Fruit fly (Drosophila melanogaster) whole organism, embryonic: ENCODE measurements around the gene crq.

ENCODE experiments used
- Abd-B ChIP-seq: fragments of 200-800 bp; sonication (Bioruptor generic); optimal IDR thresholded peaks from 2 replicates; lab custom pipeline; 2018; ENCODE audit warnings: missing biosample characterization, mild to moderate bottlenecking, missing genetic modification characterization, moderate library complexity
- Atf-2 ChIP-seq: fragments of 200-800 bp; sonication (Bioruptor generic); optimal IDR thresholded peaks from 2 replicates; lab custom pipeline; 2016; ENCODE audit warnings: missing biosample characterization, missing genetic modification characterization
- Atf3 ChIP-seq: fragments of 200-800 bp; sonication (Bioruptor generic); optimal IDR thresholded peaks from 3 replicates; lab custom pipeline; 2016; ENCODE audit warnings: missing biosample characterization, missing genetic modification characterization
- B-H1 ChIP-seq: fragments of 200-800 bp; sonication (Bioruptor generic); IDR thresholded peaks from 3 replicates; pipeline ENCODE4 v1.3.6; 2022; ENCODE audit warnings: missing biosample characterization, missing genetic modification characterization
- CG12942 ChIP-seq: fragments of 200-800 bp; sonication (Bioruptor generic); optimal IDR thresholded peaks from 3 replicates; lab custom pipeline; 2016; ENCODE audit warnings: missing biosample characterization, missing genetic modification characterization
- CG1529 ChIP-seq: fragments of 200-800 bp; sonication (Bioruptor generic); optimal IDR thresholded peaks from 3 replicates; lab custom pipeline; 2018; ENCODE audit warnings: missing biosample characterization, missing genetic modification characterization
- CG17829 ChIP-seq: fragments of 200-800 bp; optimal IDR thresholded peaks from 2 replicates; lab custom pipeline; 2019; ENCODE audit warnings: missing biosample characterization, mild to moderate bottlenecking, missing genetic modification characterization, moderate library complexity
- CG2129 ChIP-seq: fragments of 200-800 bp; sonication (Bioruptor generic); IDR thresholded peaks from 2 replicates; pipeline ENCODE4 v1.3.6; 2022; ENCODE audit warnings: missing biosample characterization, missing genetic modification characterization; ENCODE audit not compliant: partially characterized antibody
- CG3163 ChIP-seq: fragments of 200-800 bp; sonication (Bioruptor generic); optimal IDR thresholded peaks from 3 replicates; lab custom pipeline; 2016; ENCODE audit warnings: missing biosample characterization, missing genetic modification characterization
- CG32532 ChIP-seq: fragments of 200-800 bp; sonication (Bioruptor generic); IDR thresholded peaks from 2 replicates; pipeline ENCODE4 v1.3.6; 2022; ENCODE audit warnings: missing biosample characterization, missing genetic modification characterization
- CG4730 ChIP-seq: fragments of 200-800 bp; sonication (Bioruptor generic); IDR thresholded peaks from 2 replicates; pipeline ENCODE4 v1.3.6; 2022; ENCODE audit warnings: missing biosample characterization, missing genetic modification characterization
- CG6654 ChIP-seq: fragments of 200-800 bp; sonication (Bioruptor generic); optimal IDR thresholded peaks from 2 replicates; lab custom pipeline; 2017; ENCODE audit warnings: missing biosample characterization, mild to moderate bottlenecking, missing genetic modification characterization
- CG7963 ChIP-seq: fragments of 200-800 bp; sonication (Bioruptor generic); IDR thresholded peaks from 3 replicates; pipeline ENCODE4 v1.3.6; 2022; ENCODE audit warnings: missing biosample characterization, missing genetic modification characterization; ENCODE audit not compliant: partially characterized antibody
- CG8290 ChIP-seq, 3 experiments: fragments of 200-800 bp; sonication (Bioruptor generic); optimal IDR thresholded peaks; 2 replicates each; lab custom pipeline; 2016 to 2019; ENCODE audit warnings: missing biosample characterization in 3 of 3, missing genetic modification characterization in 3 of 3, mild to moderate bottlenecking in 2 of 3, moderate library complexity in 1 of 3
- CG8944 ChIP-seq: fragments of 200-800 bp; sonication (Bioruptor generic); optimal IDR thresholded peaks from 3 replicates; lab custom pipeline; 2016; ENCODE audit warnings: missing biosample characterization, missing genetic modification characterization
- CG9876 ChIP-seq: fragments of 200-800 bp; sonication (Bioruptor generic); optimal IDR thresholded peaks from 2 replicates; lab custom pipeline; 2016; ENCODE audit warnings: missing biosample characterization, missing genetic modification characterization
- CkIIα-i1 ChIP-seq: fragments of 200-800 bp; sonication (Bioruptor generic); IDR thresholded peaks from 2 replicates; pipeline ENCODE4 v1.3.6; 2022; ENCODE audit warnings: missing biosample characterization, missing genetic modification characterization
- D19B ChIP-seq: fragments of 200-800 bp; sonication (Bioruptor generic); optimal IDR thresholded peaks from 2 replicates; lab custom pipeline; 2017; ENCODE audit warnings: missing biosample characterization, mild to moderate bottlenecking, missing genetic modification characterization
- Dad ChIP-seq: fragments of 200-800 bp; sonication (Bioruptor generic); optimal IDR thresholded peaks from 3 replicates; lab custom pipeline; 2016; ENCODE audit warnings: missing biosample characterization, missing genetic modification characterization
- Deaf1 ChIP-seq: fragments of 200-800 bp; optimal IDR thresholded peaks from 3 replicates; lab custom pipeline; 2019; ENCODE audit warnings: missing biosample characterization, mild to moderate bottlenecking, missing genetic modification characterization, moderate library complexity
- E2f2 ChIP-seq: fragments of 200-800 bp; sonication (Bioruptor generic); IDR thresholded peaks from 2 replicates; pipeline ENCODE4 v1.3.6; 2022; ENCODE audit warnings: missing biosample characterization, missing genetic modification characterization
- Gsc ChIP-seq: fragments of 200-800 bp; sonication (Bioruptor generic); IDR thresholded peaks from 2 replicates; pipeline ENCODE4 v1.3.6; 2022; ENCODE audit warnings: missing biosample characterization, missing genetic modification characterization
- Hr39 ChIP-seq: fragments of >200 bp; optimal IDR thresholded peaks from 2 replicates; lab custom pipeline; 2017
- Hsf ChIP-seq: fragments of 200-800 bp; sonication (Bioruptor generic); optimal IDR thresholded peaks from 3 replicates; lab custom pipeline; 2016; ENCODE audit warnings: missing biosample characterization, missing genetic modification characterization
- Mrtf ChIP-seq: fragments of 200-800 bp; sonication (Bioruptor generic); IDR thresholded peaks from 3 replicates; pipeline ENCODE4 v1.3.6; 2022; ENCODE audit warnings: missing biosample characterization, missing genetic modification characterization
- NfI ChIP-seq: fragments of 200-800 bp; sonication (Bioruptor generic); optimal IDR thresholded peaks from 3 replicates; lab custom pipeline; 2018; ENCODE audit warnings: missing biosample characterization, mild to moderate bottlenecking, missing genetic modification characterization, moderate library complexity
- Opbp ChIP-seq: fragments of 200-800 bp; sonication (Bioruptor generic); IDR thresholded peaks from 3 replicates; pipeline ENCODE4 v1.3.6; 2022; ENCODE audit warnings: missing biosample characterization, missing genetic modification characterization; ENCODE audit not compliant: partially characterized antibody
- PHDP ChIP-seq: fragments of 200-800 bp; sonication (Bioruptor generic); optimal IDR thresholded peaks from 3 replicates; lab custom pipeline; 2018; ENCODE audit warnings: missing biosample characterization, mild to moderate bottlenecking, missing genetic modification characterization, moderate library complexity
- Scr ChIP-seq: fragments of 200-800 bp; sonication (Bioruptor generic); IDR thresholded peaks from 2 replicates; pipeline ENCODE4 v1.3.6; 2022; ENCODE audit warnings: missing biosample characterization, missing genetic modification characterization; ENCODE audit not compliant: partially characterized antibody
- Six4 ChIP-seq: fragments of 200-800 bp; sonication (Bioruptor generic); optimal IDR thresholded peaks from 2 replicates; lab custom pipeline; 2016; ENCODE audit warnings: missing biosample characterization, missing genetic modification characterization
- Sox102F ChIP-seq: fragments of 200-800 bp; sonication (Bioruptor generic); optimal IDR thresholded peaks from 2 replicates; lab custom pipeline; 2018; ENCODE audit warnings: missing biosample characterization, mild to moderate bottlenecking, missing genetic modification characterization, moderate library complexity
- Sry-δ ChIP-seq: fragments of 200-800 bp; sonication (Bioruptor generic); optimal IDR thresholded peaks from 2 replicates; lab custom pipeline; 2016; ENCODE audit warnings: missing biosample characterization, missing genetic modification characterization
- Stat92E ChIP-seq, 3 experiments: fragments of >200 bp in 2 of 3; fragments of 200-800 bp in 1 of 3; sonication (Bioruptor generic) in 1 of 3; optimal IDR thresholded peaks; 2 replicates each; lab custom pipeline; 2017 to 2019; ENCODE audit warnings: missing biosample characterization in 3 of 3, missing genetic modification characterization in 3 of 3, mild to moderate bottlenecking in 1 of 3, moderate library complexity in 1 of 3
- ac ChIP-seq: fragments of 200-800 bp; sonication (Bioruptor generic); optimal IDR thresholded peaks from 3 replicates; lab custom pipeline; 2017; ENCODE audit warnings: missing biosample characterization, mild to moderate bottlenecking, missing genetic modification characterization
- aop ChIP-seq: fragments of 200-800 bp; sonication (Bioruptor generic); IDR thresholded peaks from 2 replicates; pipeline ENCODE4 v1.3.6; 2022; ENCODE audit warnings: missing biosample characterization, missing genetic modification characterization
- ato ChIP-seq: fragments of 200-800 bp; sonication (Bioruptor generic); IDR thresholded peaks from 2 replicates; pipeline ENCODE4 v1.3.6; 2022; ENCODE audit warnings: missing biosample characterization, missing genetic modification characterization; ENCODE audit not compliant: partially characterized antibody
- bab2 ChIP-seq: fragments of 200-800 bp; sonication (Bioruptor generic); optimal IDR thresholded peaks from 2 replicates; lab custom pipeline; 2016; ENCODE audit warnings: missing biosample characterization, missing genetic modification characterization
- cas ChIP-seq: fragments of 200-800 bp; sonication (Bioruptor generic); IDR thresholded peaks from 2 replicates; pipeline ENCODE4 v1.3.6; 2022; ENCODE audit warnings: missing biosample characterization, missing genetic modification characterization
- corto ChIP-seq: fragments of 200-800 bp; sonication (Bioruptor generic); optimal IDR thresholded peaks from 2 replicates; lab custom pipeline; 2016; ENCODE audit warnings: missing biosample characterization, mild to moderate bottlenecking, missing genetic modification characterization, moderate library complexity
- crol ChIP-seq: fragments of 200-800 bp; sonication (Bioruptor generic); IDR thresholded peaks from 2 replicates; pipeline ENCODE4 v1.3.6; 2022; ENCODE audit warnings: missing biosample characterization, missing genetic modification characterization
- da ChIP-seq: fragments of 200-800 bp; sonication (Bioruptor generic); optimal IDR thresholded peaks from 2 replicates; lab custom pipeline; 2016; ENCODE audit warnings: missing biosample characterization, missing genetic modification characterization
- dimm ChIP-seq: fragments of 200-800 bp; sonication (Bioruptor generic); IDR thresholded peaks from 2 replicates; pipeline ENCODE4 v1.3.6; 2022; ENCODE audit warnings: missing biosample characterization, missing genetic modification characterization
- fru ChIP-seq: fragments of >200 bp; optimal IDR thresholded peaks from 2 replicates; lab custom pipeline; 2017
- klu ChIP-seq: fragments of 200-800 bp; sonication (Bioruptor generic); IDR thresholded peaks from 2 replicates; pipeline ENCODE4 v1.3.6; 2022; ENCODE audit warnings: missing biosample characterization, missing genetic modification characterization
- nau ChIP-seq: fragments of 200-800 bp; sonication (Bioruptor generic); optimal IDR thresholded peaks from 3 replicates; lab custom pipeline; 2017; ENCODE audit warnings: missing biosample characterization, mild to moderate bottlenecking, missing genetic modification characterization, missing genetic modification reagents
- onecut ChIP-seq: fragments of 200-800 bp; sonication (Bioruptor generic); IDR thresholded peaks from 2 replicates; pipeline ENCODE4 v1.3.6; 2022; ENCODE audit warnings: missing biosample characterization, missing genetic modification characterization
- pum ChIP-seq: fragments of 200-800 bp; sonication (Bioruptor generic); optimal IDR thresholded peaks from 2 replicates; lab custom pipeline; 2016; ENCODE audit warnings: missing biosample characterization, missing genetic modification characterization
- ro ChIP-seq: fragments of 200-800 bp; sonication (Bioruptor generic); IDR thresholded peaks from 2 replicates; pipeline ENCODE4 v1.3.6; 2022; ENCODE audit warnings: missing biosample characterization, missing genetic modification characterization
- sima ChIP-seq: fragments of 200-800 bp; sonication (Bioruptor generic); optimal IDR thresholded peaks from 2 replicates; lab custom pipeline; 2016; ENCODE audit warnings: missing biosample characterization, missing genetic modification characterization
- tap ChIP-seq: fragments of 200-800 bp; optimal IDR thresholded peaks from 3 replicates; lab custom pipeline; 2019; ENCODE audit warnings: missing biosample characterization, mild to moderate bottlenecking, missing genetic modification characterization, moderate library complexity
- trem ChIP-seq: fragments of 200-800 bp; optimal IDR thresholded peaks from 3 replicates; lab custom pipeline; 2019; ENCODE audit warnings: missing biosample characterization, mild to moderate bottlenecking, missing genetic modification characterization, moderate library complexity
- unc-4 ChIP-seq: fragments of 200-800 bp; sonication (Bioruptor generic); IDR thresholded peaks from 2 replicates; pipeline ENCODE4 v1.3.6; 2022; ENCODE audit warnings: missing biosample characterization, missing genetic modification characterization; ENCODE audit not compliant: partially characterized antibody

The crq gene

DNA sequence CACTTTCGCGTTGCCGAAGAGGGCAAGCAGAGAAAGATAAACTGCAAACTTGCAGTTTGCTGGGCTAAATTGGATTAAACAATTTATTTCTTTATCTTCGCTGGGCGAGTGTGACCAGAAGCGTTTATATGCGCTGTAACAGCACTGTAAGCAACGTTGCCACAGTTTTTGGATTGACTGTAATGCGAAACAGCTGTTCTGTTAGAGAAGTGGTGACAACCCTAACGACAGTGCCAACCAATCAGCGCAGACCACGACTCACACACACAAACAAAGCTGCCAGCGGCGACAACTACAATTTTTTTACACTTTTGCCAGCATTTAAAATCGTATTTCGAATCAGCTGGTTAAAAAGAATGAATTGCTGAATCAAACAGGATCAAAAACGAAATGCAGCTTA lies at the start of gene crq, which contains the start of gene shv (continued):
- TF ChIP-seq CG8944 (GFP tag; lab: Kevin White, UChicago) (no peak), aop (GFP tag; lab: Robert Waterston, UW) (no peak), Scr (peak; percentile 41; the same call in 1 of the 2 replicates), Mrtf (GFP tag; lab: Robert Waterston, UW) (no peak), PHDP (no peak), ac (no peak), nau (GFP tag; lab: Kevin White, UChicago) (no peak), CG2129 (GFP tag; lab: Robert Waterston, UW) (no peak), cas (GFP tag; lab: Robert Waterston, UW) (no peak), Dad (no peak), CG1529 (no peak), Deaf1 (tag; lab: Kevin White, UChicago) (no peak), klu (no peak), tap (tag; lab: Kevin White, UChicago) (no peak), onecut (GFP tag; lab: Robert Waterston, UW) (no peak), Atf-2 (GFP tag; lab: Kevin White, UChicago) (no peak), CkIIα-i1 (GFP tag; lab: Robert Waterston, UW) (no peak), CG9876 (GFP tag; lab: Kevin White, UChicago) (no peak), Sry-δ (GFP tag; lab: Kevin White, UChicago) (peak; percentile 3), B-H1 (GFP tag; lab: Robert Waterston, UW) (no peak), CG3163 (GFP tag; lab: Kevin White, UChicago) (no peak), CG12942 (GFP tag; lab: Kevin White, UChicago) (no peak), ro (GFP tag; lab: Robert Waterston, UW) (no peak), CG32532 (GFP tag; lab: Robert Waterston, UW) (no peak), sima (GFP tag; lab: Kevin White, UChicago) (no peak), Stat92E (GFP tag; optimal IDR thresholded peaks at IDR 0.05; lab: Kevin White, UChicago) (peak in 1 of 3 experiments; percentile 46), da (GFP tag; lab: Kevin White, UChicago) (no peak), CG6654 (no peak), CG7963 (no peak), pum (GFP tag; lab: Kevin White, UChicago) (no peak), CG8290 (GFP tag; optimal IDR thresholded peaks at IDR 0.05; lab: Kevin White, UChicago) (no peak), CG8290 (tag; optimal IDR thresholded peaks at IDR 0.05; lab: Kevin White, UChicago) (no peak), dimm (GFP tag; lab: Robert Waterston, UW) (no peak), bab2 (GFP tag; lab: Kevin White, UChicago) (no peak), E2f2 (peak; percentile 37; the same call in 1 of the 2 replicates), Gsc (GFP tag; lab: Robert Waterston, UW) (no peak), NfI (no peak), ato (GFP tag; lab: Robert Waterston, UW) (0 out of 2 replicates have a peak, but pooled peaks have one; percentile 30), crol (GFP tag; lab: Robert Waterston, UW) (no peak), CG4730 (GFP tag; lab: Robert Waterston, UW) (no peak), Hsf (no peak), CG17829 (peak; percentile 43), Sox102F (GFP tag; lab: Kevin White, UChicago) (no peak), Opbp (GFP tag; lab: Robert Waterston, UW) (peak; percentile 36; the same call in 1 of the 3 replicates), Six4 (GFP tag; lab: Kevin White, UChicago) (no peak), trem (tag; lab: Kevin White, UChicago) (peak; percentile 54), D19B (no peak), fru (lab: Kevin White, UChicago) (no peak), Abd-B (GFP tag; lab: Kevin White, UChicago) (no peak), Hr39 (lab: Kevin White, UChicago) (no peak), corto (GFP tag; lab: Kevin White, UChicago) (no peak), unc-4 (peak; percentile 42; the same call in 1 of the 2 replicates), Atf3 (GFP tag; lab: Kevin White, UChicago) (no peak)
